Fruit fly (Drosophila melanogaster): ENCODE data around the gene CG31915.

The CG31915 gene

dm6 chr2L:5541935-5542685, 14.2 kb downstream of the CG31915 start, which contains the start of the genes Hel25E and Lam (continued):
- no peak for TF ChIP-seq ERR (GFP tag; optimal IDR thresholded peaks at IDR 0.05)
- peak; percentile 26 for TF ChIP-seq jumu (GFP tag; optimal IDR thresholded peaks at IDR 0.05)
- no peak for TF ChIP-seq CG15696 (tag; optimal IDR thresholded peaks at IDR 0.05)
- peak; percentile 55 for TF ChIP-seq CG2712 (tag; optimal IDR thresholded peaks at IDR 0.05)
- no peak for TF ChIP-seq insv (GFP tag; optimal IDR thresholded peaks at IDR 0.05)
- TF ChIP-seq CG18262 (tag; optimal IDR thresholded peaks at IDR 0.05): no peak
- peak; percentile 27 for TF ChIP-seq lilli (GFP tag; optimal IDR thresholded peaks at IDR 0.05)
- no peak for TF ChIP-seq CG17385 (GFP tag; optimal IDR thresholded peaks at IDR 0.05)
- TF ChIP-seq Doc2 (GFP tag; IDR thresholded peaks at IDR 0.05): no peak
- no peak for TF ChIP-seq CG12299 (tag; optimal IDR thresholded peaks at IDR 0.05)
- TF ChIP-seq esg (GFP tag; conservative IDR thresholded peaks at IDR 0.05): no peak
- peak; percentile 78 for TF ChIP-seq pzg (GFP tag; optimal IDR thresholded peaks at IDR 0.05)
- TF ChIP-seq fd3F (GFP tag; optimal IDR thresholded peaks at IDR 0.05): no peak
- TF ChIP-seq Gug (GFP tag; IDR thresholded peaks at IDR 0.05): no peak
- TF ChIP-seq CG42726 (GFP tag; IDR thresholded peaks at IDR 0.05; ENCODE audit: partially characterized antibody): no peak
- TF ChIP-seq CG18599 (GFP tag; optimal IDR thresholded peaks at IDR 0.05): no peak
- TF ChIP-seq onecut (GFP tag; IDR thresholded peaks at IDR 0.05): no peak
- no peak for TF ChIP-seq CG1792 (GFP tag; optimal IDR thresholded peaks at IDR 0.05)
- no peak for TF ChIP-seq zfh1 (GFP tag; IDR thresholded peaks at IDR 0.05)
- no peak for TF ChIP-seq CG16863 (GFP tag; optimal IDR thresholded peaks at IDR 0.05)
- no peak for TF ChIP-seq CG6813 (GFP tag; optimal IDR thresholded peaks at IDR 0.05)
- TF ChIP-seq HLH54F (GFP tag; optimal IDR thresholded peaks at IDR 0.05): peak; percentile 6
- no peak for TF ChIP-seq Hr51 (GFP tag; optimal IDR thresholded peaks at IDR 0.05)
- TF ChIP-seq Sry-δ (GFP tag; optimal IDR thresholded peaks at IDR 0.05): peak; percentile 88
- TF ChIP-seq org-1 (GFP tag; optimal IDR thresholded peaks at IDR 0.05): no peak
- no peak for TF ChIP-seq emc (GFP tag; optimal IDR thresholded peaks at IDR 0.05)
- TF ChIP-seq CG17802 (tag; optimal IDR thresholded peaks at IDR 0.05): no peak
- TF ChIP-seq CG9797 (GFP tag; optimal IDR thresholded peaks at IDR 0.05): peak; percentile 98
- no peak for TF ChIP-seq abd-A (tag; optimal IDR thresholded peaks at IDR 0.05)
- TF ChIP-seq fd64A (GFP tag; optimal IDR thresholded peaks at IDR 0.05): no peak
- no peak for TF ChIP-seq gro (GFP tag; optimal IDR thresholded peaks at IDR 0.05)
- no peak for TF ChIP-seq CG11504 (tag; optimal IDR thresholded peaks at IDR 0.05)
- no peak for TF ChIP-seq ssp (GFP tag; IDR thresholded peaks at IDR 0.05)
- TF ChIP-seq CG17359 (tag; optimal IDR thresholded peaks at IDR 0.05): peak; percentile 94
- no peak for TF ChIP-seq CG10543 (GFP tag; optimal IDR thresholded peaks at IDR 0.05)
- no peak for TF ChIP-seq tgo (GFP tag; IDR thresholded peaks at IDR 0.05)
- TF ChIP-seq br (optimal IDR thresholded peaks at IDR 0.05): no peak
- no peak for TF ChIP-seq lbe (GFP tag; optimal IDR thresholded peaks at IDR 0.05)
- TF ChIP-seq CG7987 (GFP tag; optimal IDR thresholded peaks at IDR 0.05): no peak
- peak; percentile 71 for TF ChIP-seq row (GFP tag; IDR thresholded peaks at IDR 0.05)
- no peak for TF ChIP-seq CG8924 (tag; optimal IDR thresholded peaks at IDR 0.05)
- no peak for TF ChIP-seq ken (GFP tag; IDR thresholded peaks at IDR 0.05)
- no peak for TF ChIP-seq GATAe (GFP tag; conservative IDR thresholded peaks at IDR 0.05)
- peak; percentile 89 for TF ChIP-seq CG2116 (GFP tag; optimal IDR thresholded peaks at IDR 0.05)
- peak; percentile 79; the same call in 2 of the 3 replicates for TF ChIP-seq hb (GFP tag; IDR thresholded peaks at IDR 0.05; ENCODE audit: partially characterized antibody)
- TF ChIP-seq CG1647 (GFP tag; optimal IDR thresholded peaks at IDR 0.05): no peak
- peak; percentile 92 for TF ChIP-seq sens (GFP tag)
- no peak for TF ChIP-seq CG10147 (GFP tag; optimal IDR thresholded peaks at IDR 0.05)
- no peak for TF ChIP-seq CG10431 (GFP tag; optimal IDR thresholded peaks at IDR 0.05)
- no peak for TF ChIP-seq Atf3 (GFP tag; optimal IDR thresholded peaks at IDR 0.05)
